Worm (Caenorhabditis elegans): ENCODE measurements around the gene ZK328.6.

ZK328.6 gene

ce11 chrIII:6056770-6057169 is 26.4 kb upstream of the ZK328.6 start, which contains the start of gene clc-10:
TSS of gene clc-10 (plus strand) at chrIII:6057070.
- TF ChIP-seq nhr-77 (tag; optimal IDR thresholded peaks at IDR 0.05) (no peak), nhr-129 (tag; optimal IDR thresholded peaks at IDR 0.05) (no peak), elt-3 (tag; optimal IDR thresholded peaks at IDR 0.05) (no peak), snpc-4 (tag; optimal IDR thresholded peaks at IDR 0.05) (no peak), nhr-23 (tag; optimal IDR thresholded peaks at IDR 0.05) (no peak), F13H6.1 (tag; optimal IDR thresholded peaks at IDR 0.05) (no peak), nhr-12 (tag; optimal IDR thresholded peaks at IDR 0.05) (no peak), zag-1 (tag; optimal IDR thresholded peaks at IDR 0.05) (no peak), aly-2 (tag; optimal IDR thresholded peaks at IDR 0.05) (no peak), lin-11 (tag; optimal IDR thresholded peaks at IDR 0.05) (no peak), C34F6.9 (tag; optimal IDR thresholded peaks at IDR 0.05) (no peak), peb-1 (tag; optimal IDR thresholded peaks at IDR 0.05) (no peak), fos-1 (tag; optimal IDR thresholded peaks at IDR 0.05) (no peak), alr-1 (tag; optimal IDR thresholded peaks at IDR 0.05) (no peak), lsy-2 (tag; optimal IDR thresholded peaks at IDR 0.05) (no peak), mbf-1 (tag; optimal IDR thresholded peaks at IDR 0.05) (no peak), lin-13 (GFP tag; optimal IDR thresholded peaks at IDR 0.05) (no peak), nhr-6 (tag; optimal IDR thresholded peaks at IDR 0.05) (no peak), R02D3.7 (tag; optimal IDR thresholded peaks at IDR 0.05) (no peak)

- TF ChIP-seq nhr-6 (tag; optimal IDR thresholded peaks at IDR 0.05) (no peak), elt-1 (tag; optimal IDR thresholded peaks at IDR 0.05) (no peak), lin-11 (tag; optimal IDR thresholded peaks at IDR 0.05) (no peak), nhr-23 (tag; optimal IDR thresholded peaks at IDR 0.05) (no peak), egl-27 (tag; optimal IDR thresholded peaks at IDR 0.05) (no peak), dmd-4 (tag; optimal IDR thresholded peaks at IDR 0.05) (no peak), nhr-11 (tag; optimal IDR thresholded peaks at IDR 0.05) (no peak), mab-5 (tag; optimal IDR thresholded peaks at IDR 0.05) (no peak), gmeb-1 (tag; optimal IDR thresholded peaks at IDR 0.05) (no peak), mbf-1 (tag; optimal IDR thresholded peaks at IDR 0.05) (no peak), R02D3.7 (tag; optimal IDR thresholded peaks at IDR 0.05) (no peak), sem-4 (tag; optimal IDR thresholded peaks at IDR 0.05) (no peak), ama-1 (optimal IDR thresholded peaks at IDR 0.05) (no peak), unc-62 (GFP tag; optimal IDR thresholded peaks at IDR 0.05) (no peak), C34F6.9 (tag; optimal IDR thresholded peaks at IDR 0.05) (no peak), nhr-129 (tag; optimal IDR thresholded peaks at IDR 0.05) (no peak), unc-39 (tag; optimal IDR thresholded peaks at IDR 0.05) (no peak), snpc-4 (tag; optimal IDR thresholded peaks at IDR 0.05) (no peak)
These were observed 25.8 kb upstream of the ZK328.6 start for ce11 chrIII:6056179-6056578.

- TF ChIP-seq nhr-237 (tag; optimal IDR thresholded peaks at IDR 0.05) (no peak), Y55F3AM.14 (GFP tag; optimal IDR thresholded peaks at IDR 0.05) (no peak), ztf-11 (tag; optimal IDR thresholded peaks at IDR 0.05) (no peak), nhr-129 (tag; optimal IDR thresholded peaks at IDR 0.05) (no peak), blmp-1 (tag; optimal IDR thresholded peaks at IDR 0.05; ENCODE audit: insufficient read depth) (no peak), nhr-6 (tag; optimal IDR thresholded peaks at IDR 0.05) (no peak), unc-55 (GFP tag; optimal IDR thresholded peaks at IDR 0.05) (no peak), lin-13 (GFP tag; optimal IDR thresholded peaks at IDR 0.05) (no peak), nhr-12 (tag; optimal IDR thresholded peaks at IDR 0.05) (no peak)
These were observed 25.3 kb upstream of the ZK328.6 start, which contains the start of gene F40H6.5 for ce11 chrIII:6055706-6056105. TSS of gene F40H6.5 (minus strand) at chrIII:6055806.

- TF ChIP-seq C34F6.9 (tag; optimal IDR thresholded peaks at IDR 0.05) (no peak), nhr-21 (tag; optimal IDR thresholded peaks at IDR 0.05) (no peak), nhr-129 (tag; optimal IDR thresholded peaks at IDR 0.05) (no peak), lsy-2 (tag; optimal IDR thresholded peaks at IDR 0.05) (no peak), sem-4 (tag; optimal IDR thresholded peaks at IDR 0.05) (no peak), skn-1 (tag; optimal IDR thresholded peaks at IDR 0.05) (no peak), dmd-4 (tag; optimal IDR thresholded peaks at IDR 0.05) (no peak), mab-5 (tag; optimal IDR thresholded peaks at IDR 0.05) (no peak), nhr-6 (tag; optimal IDR thresholded peaks at IDR 0.05) (no peak), crh-2 (tag; optimal IDR thresholded peaks at IDR 0.05) (no peak), nhr-10 (tag; optimal IDR thresholded peaks at IDR 0.05) (no peak), unc-55 (GFP tag; optimal IDR thresholded peaks at IDR 0.05) (no peak)
These were observed 16.5 kb upstream of the ZK328.6 start, which contains the start of gene tbx-11 for ce11 chrIII:6046881-6047280. TSS of gene tbx-11 (minus strand) at chrIII:6046981.

All from whole organism, L2 larva.